Worm (Caenorhabditis elegans) whole organism, L1 larva: ENCODE measurements around the gene C40A11.2.

ENCODE experiments used
- ama-1 ChIP-seq: fragments of 150-350 bp; optimal IDR thresholded peaks from 2 replicates; lab custom pipeline; 2014
- dpl-1 ChIP-seq, 3 experiments: fragments of 150-350 bp in 2 of 3; sonication (generic microtip) in 1 of 3; optimal IDR thresholded peaks; 2 replicates each; lab custom pipeline; 2014 to 2017; ENCODE audit warnings: missing biosample characterization in 3 of 3, missing genetic modification characterization in 3 of 3, missing genetic modification reagents in 3 of 3
- lin-13 ChIP-seq: fragments of 150-350 bp; optimal IDR thresholded peaks from 2 replicates; lab custom pipeline; 2014; ENCODE audit warnings: missing biosample characterization, missing genetic modification reagents, missing genetic modification characterization
- lin-15B ChIP-seq: fragments of 150-350 bp; sonication (generic microtip); optimal IDR thresholded peaks from 3 replicates; lab custom pipeline; 2014; ENCODE audit warnings: missing biosample characterization, missing genetic modification characterization
- nhr-12 ChIP-seq: sonication (generic microtip); optimal IDR thresholded peaks from 2 replicates; lab custom pipeline; 2017; ENCODE audit warnings: missing biosample characterization, missing genetic modification characterization
- nhr-90 ChIP-seq: sonication (generic microtip); optimal IDR thresholded peaks from 2 replicates; lab custom pipeline; 2016; ENCODE audit warnings: mild to moderate bottlenecking, missing genetic modification characterization, missing compliant biosample characterization; ENCODE audit not compliant: poor library complexity

ce11 chrII:2116794-2117193 is 30.0 kb upstream of the C40A11.2 start, which contains the start of gene srh-195:
- TF ChIP-seq lin-15B (tag; lab: Kevin White, UChicago) (no peak), dpl-1 (GFP tag; optimal IDR thresholded peaks at IDR 0.05; lab: Kevin White, UChicago) (no peak), nhr-90 (tag; lab: Kevin White, UChicago) (no peak), nhr-12 (no peak), lin-13 (GFP tag; lab: Kevin White, UChicago) (no peak), ama-1 (lab: Kevin White, UChicago) (no peak)
